Worm (Caenorhabditis elegans): ENCODE results near the gene tbb-6.

Gene tbb-6

ce11 chrV:12291587-12291986 is 30.3 kb downstream of the tbb-6 start, which contains the start of the genes srpa-68 and srh-16 (continued):
- TF ChIP-seq ZK185.1 (tag; optimal IDR thresholded peaks at IDR 0.05; ENCODE audit: poor library complexity, severe bottlenecking) (peak; percentile 66), madf-10 (tag; optimal IDR thresholded peaks at IDR 0.05) (peak; percentile 58), F33H1.4 (GFP tag; IDR thresholded peaks at IDR 0.05) (peak; percentile 70), pbrm-1 (GFP tag; IDR thresholded peaks at IDR 0.05) (peak; percentile 88), snpc-3.4 (tag; optimal IDR thresholded peaks at IDR 0.05) (peak; percentile 70), Y67H2A.10 (GFP tag; conservative IDR thresholded peaks at IDR 0.05) (no peak), tbp1 (GFP tag; optimal IDR thresholded peaks at IDR 0.05) (peak; percentile 67), ztf-22 (GFP tag; optimal IDR thresholded peaks at IDR 0.05) (no peak), tbx-9 (tag; optimal IDR thresholded peaks at IDR 0.05; ENCODE audit: borderline replicate concordance) (no peak), nfyb-1 (GFP tag; IDR thresholded peaks at IDR 0.05) (peak; percentile 85), F39B2.1 (GFP tag; IDR thresholded peaks at IDR 0.05) (0 out of 2 replicates have a peak, but pooled peaks have one; percentile 78), F57C9.4 (tag; optimal IDR thresholded peaks at IDR 0.05) (no peak), mel-28 (tag; optimal IDR thresholded peaks at IDR 0.05; ENCODE audit: borderline replicate concordance) (no peak), egrh-3 (GFP tag; IDR thresholded peaks at IDR 0.05) (0 out of 2 replicates have a peak, but pooled peaks have one; percentile 31), lsy-27 (tag; optimal IDR thresholded peaks at IDR 0.05; ENCODE audit: borderline replicate concordance, insufficient read depth) (no peak), lsl-1 (GFP tag; optimal IDR thresholded peaks at IDR 0.05) (peak; percentile 68), athp-1 (tag; optimal IDR thresholded peaks at IDR 0.05) (no peak), Y53G8AR.9 (GFP tag; conservative IDR thresholded peaks at IDR 0.05) (peak; percentile 94), lir-1 (GFP tag; conservative IDR thresholded peaks at IDR 0.05) (0 out of 2 replicates have a peak, but pooled peaks have one; percentile 41), rcor-1 (GFP tag; IDR thresholded peaks at IDR 0.05) (peak; percentile 89), F55B11.4 (tag; optimal IDR thresholded peaks at IDR 0.05; ENCODE audit: borderline replicate concordance, insufficient read depth) (no peak), attf-6 (GFP tag; IDR thresholded peaks at IDR 0.05) (0 out of 2 replicates have a peak, but pooled peaks have one; percentile 34), Y79H2A.3 (GFP tag; conservative IDR thresholded peaks at IDR 0.05) (no peak), snpc-4 (GFP tag; optimal IDR thresholded peaks at IDR 0.05) (peak; percentile 60), snpc-4 (tag; optimal IDR thresholded peaks at IDR 0.05) (peak; percentile 48 to 75 (median 64)), let-526 (GFP tag; IDR thresholded peaks at IDR 0.05) (no peak), attf-5 (GFP tag; optimal IDR thresholded peaks at IDR 0.05) (peak; percentile 73), unc-130 (GFP tag; optimal IDR thresholded peaks at IDR 0.05) (peak; percentile 23), T26A5.8 (tag; optimal IDR thresholded peaks at IDR 0.05) (no peak), dpff-1 (tag; optimal IDR thresholded peaks at IDR 0.05) (no peak), him-1 (tag; optimal IDR thresholded peaks at IDR 0.05) (peak; percentile 73), dox-1 (GFP tag; IDR thresholded peaks at IDR 0.05) (peak; percentile 90), nhr-179 (tag; optimal IDR thresholded peaks at IDR 0.05) (no peak), egl-44 (GFP tag; IDR thresholded peaks at IDR 0.05) (no peak), mcd-1 (GFP tag; IDR thresholded peaks at IDR 0.05) (peak; percentile 91), F23B12.7 (tag; optimal IDR thresholded peaks at IDR 0.05; ENCODE audit: insufficient read depth) (peak; percentile 82), B0035.1 (tag; optimal IDR thresholded peaks at IDR 0.05) (no peak), hsf-1 (GFP tag; IDR thresholded peaks at IDR 0.05) (no peak), ceh-79 (tag; optimal IDR thresholded peaks at IDR 0.05) (no peak), nhr-27 (tag; optimal IDR thresholded peaks at IDR 0.05) (no peak), lin-40 (tag; optimal IDR thresholded peaks at IDR 0.05) (peak; percentile 88), ceh-100 (GFP tag; IDR thresholded peaks at IDR 0.05) (peak; percentile 66), egl-18 (GFP tag; IDR thresholded peaks at IDR 0.05) (no peak), fkh-3 (tag; optimal IDR thresholded peaks at IDR 0.05) (no peak), aptf-3 (GFP tag; IDR thresholded peaks at IDR 0.05) (no peak), sptf-2 (GFP tag; optimal IDR thresholded peaks at IDR 0.05) (no peak), C06A6.2 (GFP tag; conservative IDR thresholded peaks at IDR 0.05) (peak; percentile 72), bed-1 (GFP tag; IDR thresholded peaks at IDR 0.05) (no peak)
